Fruit fly (Drosophila melanogaster) whole organism: Measurements from ENCODE around the gene ppk28.

Experiments used
- CG8478 ChIP-seq: fragments of >200 bp; optimal IDR thresholded peaks from 2 replicates; lab custom pipeline; 2018; ENCODE audit warnings: inconsistent platforms
- Dll ChIP-seq: fragments of >200 bp; optimal IDR thresholded peaks from 2 replicates; lab custom pipeline; 2017
- EcR ChIP-seq, 2 experiments: fragments of >200 bp; optimal IDR thresholded peaks; 2 replicates each; lab custom pipeline; 2017; ENCODE audit warnings: missing biosample characterization in 2 of 2, missing genetic modification characterization in 2 of 2, missing genetic modification reagents in 2 of 2
- pan ChIP-seq: fragments of >200 bp; optimal IDR thresholded peaks from 2 replicates; lab custom pipeline; 2017
- psq ChIP-seq: fragments of >200 bp; optimal IDR thresholded peaks from 2 replicates; lab custom pipeline; 2017
- usp ChIP-seq: fragments of >200 bp; optimal IDR thresholded peaks from 2 replicates; lab custom pipeline; 2017; ENCODE audit warnings: missing biosample characterization, missing genetic modification characterization, mixed read lengths

DNA sequence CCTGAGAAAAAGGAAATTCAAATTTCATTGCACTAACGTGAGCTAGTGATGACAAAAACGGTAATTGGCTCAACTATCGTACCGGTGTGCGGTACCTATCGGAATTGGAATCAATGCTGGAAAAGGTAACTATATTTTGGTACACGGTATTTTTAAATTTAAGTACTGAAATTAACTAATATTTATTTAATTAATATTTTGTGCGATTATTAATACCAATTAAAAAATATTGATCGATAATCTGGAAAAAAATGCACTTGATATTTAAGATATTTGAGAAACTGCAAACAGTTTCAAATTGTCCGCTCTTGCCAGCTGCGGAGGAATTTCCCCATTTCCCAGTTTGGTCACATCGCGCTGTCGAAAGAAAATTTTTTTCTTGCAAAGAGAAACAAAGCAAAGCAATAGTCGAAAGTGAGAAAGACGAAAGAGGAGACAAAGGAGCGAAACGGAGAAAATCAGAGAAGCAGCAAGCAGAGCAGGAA is 18.4 kb upstream of the ppk28 start:
- TF ChIP-seq psq (lab: Kevin White, UChicago) (no peak), pan (lab: Kevin White, UChicago) (no peak), CG8478 (lab: Kevin White, UChicago) (no peak), usp (GFP tag; lab: Kevin White, UChicago) (no peak), EcR (GFP tag; optimal IDR thresholded peaks at IDR 0.05; lab: Kevin White, UChicago) (no peak), Dll (no peak)
